Worm (Caenorhabditis elegans): ENCODE results near the gene C05G5.7.

C05G5.7 gene

ce11 chrX:14736955-14737621 lies 6.5 kb downstream of the C05G5.7 start (continued):
- TF ChIP-seq dox-1 (GFP tag; IDR thresholded peaks at IDR 0.05) (no peak), C06A6.2 (GFP tag; conservative IDR thresholded peaks at IDR 0.05) (no peak)

DNA sequence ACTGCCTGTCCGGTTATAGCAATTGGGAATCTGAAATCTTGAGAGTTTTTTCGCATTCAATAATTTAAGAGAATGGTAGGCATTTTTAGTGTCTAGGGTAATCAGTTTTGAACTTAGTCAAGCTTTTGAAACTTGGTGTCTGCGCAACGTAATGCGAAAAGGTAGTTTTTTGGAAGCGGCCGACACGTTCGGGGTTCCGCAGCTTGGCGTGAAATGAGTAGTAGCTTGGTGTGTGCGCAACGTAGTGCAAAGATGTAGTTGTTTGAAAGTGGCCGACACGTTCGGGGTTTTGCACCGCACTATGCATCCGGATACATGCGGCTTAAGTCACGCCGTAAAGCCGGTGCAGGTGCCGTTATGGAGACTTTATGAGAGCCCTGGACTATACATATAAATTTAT lies 7.4 kb downstream of the C05G5.7 start:
- TF ChIP-seq attf-5 (GFP tag; optimal IDR thresholded peaks at IDR 0.05) = no peak
- TF ChIP-seq snpc-4 (GFP tag; optimal IDR thresholded peaks at IDR 0.05) = no peak
- peak in 2 of 4 experiments; percentile 58 to 81 for TF ChIP-seq snpc-4 (tag; optimal IDR thresholded peaks at IDR 0.05)

ce11 chrX:14731828-14732331 lies 11.7 kb downstream of the C05G5.7 start, which contains the start of gene F33C8.4:
TSS of gene F33C8.4 (plus strand) at chrX:14732281.
- TF ChIP-seq egl-44 (GFP tag; IDR thresholded peaks at IDR 0.05) (no peak), madf-8 (GFP tag; conservative IDR thresholded peaks at IDR 0.05) (no peak), zfh-2 (GFP tag; conservative IDR thresholded peaks at IDR 0.05) (no peak), mes-4 (tag; optimal IDR thresholded peaks at IDR 0.05) (no peak), efl-1 (GFP tag; optimal IDR thresholded peaks at IDR 0.05) (no peak), attf-5 (GFP tag; optimal IDR thresholded peaks at IDR 0.05) (no peak), ztf-28 (GFP tag; IDR thresholded peaks at IDR 0.05) (no peak), hrde-1 (tag; optimal IDR thresholded peaks at IDR 0.05; ENCODE audit: borderline replicate concordance) (no peak), ztf-22 (GFP tag; optimal IDR thresholded peaks at IDR 0.05) (no peak), nhr-90 (tag; optimal IDR thresholded peaks at IDR 0.05) (no peak), unc-62 (GFP tag; optimal IDR thresholded peaks at IDR 0.05) (no peak)

DNA sequence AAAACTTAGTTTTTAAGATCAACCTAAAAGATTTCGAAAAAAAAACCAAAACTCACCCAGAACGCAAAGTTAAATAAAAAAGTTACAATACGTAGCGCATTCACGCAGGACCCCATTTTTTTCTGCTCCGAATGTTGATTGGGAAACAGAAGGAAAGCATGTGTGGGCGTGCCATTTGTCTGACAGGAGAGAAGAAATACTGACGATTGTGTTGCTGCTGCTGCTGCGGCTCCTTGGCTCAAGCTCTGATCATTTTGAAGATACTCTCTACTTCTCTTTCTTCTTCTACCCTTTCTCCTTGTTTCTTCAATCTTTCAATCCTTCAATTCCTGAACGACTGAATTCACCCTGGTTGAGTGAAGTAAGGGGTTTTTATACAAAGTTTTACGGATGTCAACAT lies 14.3 kb downstream of the C05G5.7 start, which contains the start of gene tsp-8:
TSS of gene tsp-8 (minus strand) at position 185 of the 400 bp plus-strand sequence.
- TF ChIP-seq dox-1 (GFP tag; IDR thresholded peaks at IDR 0.05) (no peak), ama-1 (optimal IDR thresholded peaks at IDR 0.05) (no peak), ama-1 (GFP tag; optimal IDR thresholded peaks at IDR 0.05) (no peak), T26A5.8 (tag; optimal IDR thresholded peaks at IDR 0.05) (no peak), snpc-1.3 (tag; optimal IDR thresholded peaks at IDR 0.05; ENCODE audit: insufficient read depth) (no peak), lin-26 (GFP tag; IDR thresholded peaks at IDR 0.05) (no peak), nhr-179 (tag; optimal IDR thresholded peaks at IDR 0.05) (no peak), hrde-1 (tag; optimal IDR thresholded peaks at IDR 0.05; ENCODE audit: borderline replicate concordance) (no peak), hmg-1.2 (GFP tag; IDR thresholded peaks at IDR 0.05) (no peak), K12H6.12 (tag; optimal IDR thresholded peaks at IDR 0.05) (no peak), let-526 (GFP tag; IDR thresholded peaks at IDR 0.05) (no peak), Y53F4B.3 (GFP tag; IDR thresholded peaks at IDR 0.05) (no peak), bed-1 (GFP tag; IDR thresholded peaks at IDR 0.05) (no peak), nhr-27 (tag; optimal IDR thresholded peaks at IDR 0.05) (no peak), tbx-9 (tag; optimal IDR thresholded peaks at IDR 0.05; ENCODE audit: borderline replicate concordance) (no peak), cebp-1 (GFP tag; IDR thresholded peaks at IDR 0.05) (no peak), cebp-1 (tag; optimal IDR thresholded peaks at IDR 0.05) (no peak), aptf-2 (GFP tag; conservative IDR thresholded peaks at IDR 0.05) (no peak), madf-6 (GFP tag; IDR thresholded peaks at IDR 0.05) (no peak), ceh-100 (GFP tag; IDR thresholded peaks at IDR 0.05) (no peak), ztf-25 (GFP tag; IDR thresholded peaks at IDR 0.05) (no peak)

Data from whole organism, young adult.